Fruit fly (Drosophila melanogaster) whole organism, embryonic: ENCODE measurements around the gene SmydA-2.

ENCODE experiments used
- Awh ChIP-seq: fragments of 200-800 bp; sonication (Bioruptor generic); IDR thresholded peaks from 2 replicates; pipeline ENCODE4, ENCODE4 v1.3.6; 2022; ENCODE audit warnings: missing biosample characterization, missing genetic modification characterization
- B-H2 ChIP-seq: fragments of 200-800 bp; sonication (Bioruptor generic); optimal IDR thresholded peaks from 2 replicates; lab custom pipeline; 2018; ENCODE audit warnings: missing biosample characterization, mild to moderate bottlenecking, missing genetic modification characterization
- Bteb2 ChIP-seq: fragments of 200-800 bp; sonication (Bioruptor generic); optimal IDR thresholded peaks from 2 replicates; lab custom pipeline; 2016; ENCODE audit warnings: missing biosample characterization, missing genetic modification characterization
- CG10321 ChIP-seq: fragments of 200-800 bp; sonication (Bioruptor generic); IDR thresholded peaks from 2 replicates; pipeline ENCODE4 v1.3.6; 2022; ENCODE audit warnings: missing biosample characterization, missing genetic modification characterization
- CG10543 ChIP-seq: fragments of 200-800 bp; sonication (Bioruptor generic); optimal IDR thresholded peaks from 3 replicates; lab custom pipeline; 2017; ENCODE audit warnings: missing biosample characterization, mild to moderate bottlenecking, missing genetic modification characterization, moderate library complexity
- CG11247 ChIP-seq: fragments of 200-800 bp; sonication (Bioruptor generic); IDR thresholded peaks from 2 replicates; pipeline ENCODE4 v1.3.6; 2022; ENCODE audit warnings: missing biosample characterization, missing genetic modification characterization
- CG11695 ChIP-seq: fragments of 200-800 bp; sonication (Bioruptor generic); IDR thresholded peaks from 3 replicates; pipeline ENCODE4 v1.3.6; 2022; ENCODE audit warnings: missing biosample characterization, missing genetic modification characterization
- CG12104 ChIP-seq: fragments of 200-800 bp; sonication (Bioruptor generic); optimal IDR thresholded peaks from 3 replicates; lab custom pipeline; 2016; ENCODE audit warnings: missing biosample characterization, missing genetic modification characterization
- CG12769 ChIP-seq: fragments of 200-800 bp; sonication (Bioruptor generic); optimal IDR thresholded peaks from 2 replicates; lab custom pipeline; 2019; ENCODE audit warnings: missing biosample characterization, mild to moderate bottlenecking, missing genetic modification characterization, moderate library complexity
- CG13894 ChIP-seq: fragments of 200-800 bp; sonication (Bioruptor generic); optimal IDR thresholded peaks from 3 replicates; lab custom pipeline; 2018; ENCODE audit warnings: missing biosample characterization, mild to moderate bottlenecking, missing genetic modification characterization, moderate library complexity
- CG14860 ChIP-seq: fragments of 200-800 bp; sonication (Bioruptor generic); IDR thresholded peaks from 3 replicates; pipeline ENCODE4 v1.3.6; 2022; ENCODE audit warnings: missing biosample characterization, missing genetic modification characterization; ENCODE audit not compliant: partially characterized antibody
- CG1529 ChIP-seq: fragments of 200-800 bp; sonication (Bioruptor generic); optimal IDR thresholded peaks from 3 replicates; lab custom pipeline; 2018; ENCODE audit warnings: missing biosample characterization, missing genetic modification characterization
- CG2199 ChIP-seq: fragments of 200-800 bp; sonication (Bioruptor generic); IDR thresholded peaks from 3 replicates; pipeline ENCODE4 v1.3.6; 2022; ENCODE audit warnings: missing biosample characterization, missing genetic modification characterization
- CG30403 ChIP-seq: fragments of 200-800 bp; sonication (Bioruptor generic); optimal IDR thresholded peaks from 3 replicates; lab custom pipeline; 2016; ENCODE audit warnings: missing biosample characterization, missing genetic modification characterization
- CG32767 ChIP-seq: fragments of 200-800 bp; sonication (Bioruptor generic); IDR thresholded peaks from 2 replicates; pipeline ENCODE4 v1.3.6; 2022; ENCODE audit warnings: missing biosample characterization, missing genetic modification characterization
- CG34422 ChIP-seq: fragments of 200-800 bp; sonication (Bioruptor generic); IDR thresholded peaks from 3 replicates; pipeline ENCODE4 v1.3.6; 2022; ENCODE audit warnings: missing biosample characterization, missing genetic modification characterization
- CG4360 ChIP-seq: fragments of 200-800 bp; sonication (Bioruptor generic); IDR thresholded peaks from 2 replicates; pipeline ENCODE4 v1.3.6; 2022; ENCODE audit warnings: missing biosample characterization, missing genetic modification characterization
- CG6654 ChIP-seq: fragments of 200-800 bp; sonication (Bioruptor generic); optimal IDR thresholded peaks from 2 replicates; lab custom pipeline; 2017; ENCODE audit warnings: missing biosample characterization, mild to moderate bottlenecking, missing genetic modification characterization
- CG8924 ChIP-seq: fragments of 200-800 bp; optimal IDR thresholded peaks from 3 replicates; lab custom pipeline; 2019; ENCODE audit warnings: missing biosample characterization, mild to moderate bottlenecking, missing genetic modification characterization, moderate library complexity
- E2f2 ChIP-seq: fragments of 200-800 bp; sonication (Bioruptor generic); IDR thresholded peaks from 2 replicates; pipeline ENCODE4 v1.3.6; 2022; ENCODE audit warnings: missing biosample characterization, missing genetic modification characterization
- Hr78 ChIP-seq, 2 experiments: fragments of 200-800 bp in 1 of 2; fragments of >200 bp in 1 of 2; sonication (Bioruptor generic) in 1 of 2; optimal IDR thresholded peaks; 2 replicates each; lab custom pipeline; 2017 to 2019; ENCODE audit warnings: missing biosample characterization in 2 of 2, missing genetic modification characterization in 2 of 2, mild to moderate bottlenecking in 1 of 2, moderate library complexity in 1 of 2
- Med ChIP-seq: fragments of 200-800 bp; sonication (Bioruptor generic); peaks from one replicate; lab custom pipeline; 2016; ENCODE audit warnings: missing biosample characterization, missing genetic modification characterization, mild to moderate bottlenecking, inconsistent platforms, moderate library complexity
- Mes4 ChIP-seq: fragments of 200-800 bp; sonication (Bioruptor generic); optimal IDR thresholded peaks from 2 replicates; lab custom pipeline; 2016; ENCODE audit warnings: missing biosample characterization, missing genetic modification characterization
- Oli ChIP-seq: fragments of 200-800 bp; sonication (Bioruptor generic); optimal IDR thresholded peaks from 2 replicates; lab custom pipeline; 2018; ENCODE audit warnings: missing biosample characterization, mild to moderate bottlenecking, missing genetic modification characterization, moderate library complexity
- Pdp1 ChIP-seq, 2 experiments: fragments of 200-800 bp; sonication (Bioruptor generic); optimal IDR thresholded peaks; 3 replicates each; lab custom pipeline; 2016; ENCODE audit warnings: missing biosample characterization in 2 of 2, missing genetic modification characterization in 2 of 2, mild to moderate bottlenecking in 1 of 2, moderate library complexity in 1 of 2
- Rfx ChIP-seq: fragments of 200-800 bp; sonication (Bioruptor generic); IDR thresholded peaks from 2 replicates; pipeline ENCODE4 v1.3.6; 2022; ENCODE audit warnings: missing biosample characterization, missing genetic modification characterization
- Sin3A ChIP-seq: fragments of >200 bp; optimal IDR thresholded peaks from 2 replicates; lab custom pipeline; 2018
- abd-A ChIP-seq: fragments of 200-800 bp; sonication (Bioruptor generic); optimal IDR thresholded peaks from 3 replicates; lab custom pipeline; 2019; ENCODE audit warnings: missing biosample characterization, mild to moderate bottlenecking, missing genetic modification characterization, moderate library complexity
- aop ChIP-seq: fragments of 200-800 bp; sonication (Bioruptor generic); IDR thresholded peaks from 2 replicates; pipeline ENCODE4 v1.3.6; 2022; ENCODE audit warnings: missing biosample characterization, missing genetic modification characterization
- ap ChIP-seq: fragments of 200-800 bp; sonication (Bioruptor generic); IDR thresholded peaks from 2 replicates; pipeline ENCODE4 v1.3.6; 2022; ENCODE audit warnings: missing biosample characterization, missing genetic modification characterization
- bbx ChIP-seq: fragments of 200-800 bp; sonication (Bioruptor generic); IDR thresholded peaks from 2 replicates; pipeline ENCODE4 v1.3.6; 2022; ENCODE audit warnings: missing biosample characterization, missing genetic modification characterization; ENCODE audit not compliant: partially characterized antibody
- bsh ChIP-seq, 2 experiments: fragments of 200-800 bp; sonication (Bioruptor generic); optimal IDR thresholded peaks; 2 replicates each; lab custom pipeline; 2017 to 2018; ENCODE audit warnings: mild to moderate bottlenecking in 2 of 2, missing biosample characterization in 2 of 2, missing genetic modification characterization in 2 of 2, moderate library complexity in 1 of 2
- chinmo ChIP-seq: fragments of 200-800 bp; sonication (Bioruptor generic); IDR thresholded peaks from 4 replicates; pipeline ENCODE4 v1.3.6; 2022; ENCODE audit warnings: missing biosample characterization, missing genetic modification characterization; ENCODE audit not compliant: partially characterized antibody
- ci ChIP-seq: fragments of 200-800 bp; sonication (Bioruptor generic); IDR thresholded peaks from 3 replicates; pipeline ENCODE4 v1.3.6; 2022; ENCODE audit warnings: missing biosample characterization, missing genetic modification characterization
- crol ChIP-seq: fragments of 200-800 bp; sonication (Bioruptor generic); IDR thresholded peaks from 2 replicates; pipeline ENCODE4 v1.3.6; 2022; ENCODE audit warnings: missing biosample characterization, missing genetic modification characterization
- grn ChIP-seq: fragments of 200-800 bp; sonication (Bioruptor generic); optimal IDR thresholded peaks from 3 replicates; lab custom pipeline; 2017; ENCODE audit warnings: missing biosample characterization, missing genetic modification characterization
- gro ChIP-seq: fragments of 200-800 bp; sonication (Bioruptor generic); optimal IDR thresholded peaks from 2 replicates; lab custom pipeline; 2016; ENCODE audit warnings: missing biosample characterization, missing genetic modification characterization
- gsb-n ChIP-seq: fragments of 200-800 bp; sonication (Bioruptor generic); optimal IDR thresholded peaks from 3 replicates; lab custom pipeline; 2018; ENCODE audit warnings: missing biosample characterization, mild to moderate bottlenecking, missing genetic modification characterization
- oc ChIP-seq: fragments of 200-800 bp; sonication (Bioruptor generic); optimal IDR thresholded peaks from 2 replicates; lab custom pipeline; 2018; ENCODE audit warnings: missing biosample characterization, mild to moderate bottlenecking, missing genetic modification characterization, moderate library complexity
- prd ChIP-seq, 3 experiments: fragments of >200 bp in 2 of 3; fragments of 200-800 bp in 1 of 3; sonication (Bioruptor generic) in 1 of 3; optimal IDR thresholded peaks in 2 of 3; IDR thresholded peaks in 1 of 3; 2 replicates in 2 of 3; 3 replicates in 1 of 3; pipeline versions ENCODE4 v1.3.6 to Lab custom; 2017 to 2022; ENCODE audit warnings: missing biosample characterization in 1 of 3, missing genetic modification characterization in 1 of 3
- ro ChIP-seq: fragments of 200-800 bp; sonication (Bioruptor generic); IDR thresholded peaks from 2 replicates; pipeline ENCODE4 v1.3.6; 2022; ENCODE audit warnings: missing biosample characterization, missing genetic modification characterization
- sd ChIP-seq: fragments of 200-800 bp; sonication (Bioruptor generic); optimal IDR thresholded peaks from 3 replicates; lab custom pipeline; 2018; ENCODE audit warnings: missing biosample characterization, mild to moderate bottlenecking, missing genetic modification characterization, moderate library complexity
- sens ChIP-seq: fragments of 200-800 bp; sonication (Bioruptor generic); peaks from one replicate; lab custom pipeline; 2016; ENCODE audit warnings: missing biosample characterization, missing genetic modification characterization
- seq ChIP-seq: fragments of 200-800 bp; sonication (Bioruptor generic); IDR thresholded peaks from 2 replicates; pipeline ENCODE4 v1.3.6; 2022; ENCODE audit warnings: missing biosample characterization, missing genetic modification characterization
- slbo ChIP-seq: fragments of 200-800 bp; sonication (Bioruptor generic); IDR thresholded peaks from 2 replicates; pipeline ENCODE4 v1.3.6; 2022; ENCODE audit warnings: missing biosample characterization, missing genetic modification characterization
- so ChIP-seq: fragments of 200-800 bp; sonication (Bioruptor generic); IDR thresholded peaks from 3 replicates; pipeline ENCODE4 v1.3.6; 2022; ENCODE audit warnings: missing biosample characterization, missing genetic modification characterization
- sqz ChIP-seq: fragments of 200-800 bp; sonication (Bioruptor generic); optimal IDR thresholded peaks from 3 replicates; lab custom pipeline; 2018; ENCODE audit warnings: missing biosample characterization, mild to moderate bottlenecking, missing genetic modification characterization
- wek ChIP-seq: fragments of 200-800 bp; sonication (Bioruptor generic); optimal IDR thresholded peaks from 3 replicates; lab custom pipeline; 2018; ENCODE audit warnings: missing biosample characterization, mild to moderate bottlenecking, missing genetic modification characterization, moderate library complexity

Gene SmydA-2

dm6 chr3L:19014090-19014489, 11.0 kb upstream of the SmydA-2 start:
- TF ChIP-seq Pdp1 (GFP tag; optimal IDR thresholded peaks at IDR 0.05; lab: Kevin White, UChicago) (peak in 1 of 2 experiments; percentile 23), Rfx (GFP tag; lab: Robert Waterston, UW) (0 out of 2 replicates have a peak, but pooled peaks have one; percentile 34), chinmo (GFP tag; lab: Robert Waterston, UW) (peak; percentile 60; the same call in 1 of the 4 replicates), CG13894 (peak; percentile 40), sqz (GFP tag; lab: Kevin White, UChicago) (peak; percentile 22), slbo (GFP tag; lab: Robert Waterston, UW) (no peak), CG4360 (peak; percentile 71), Med (peak; percentile 73), gro (GFP tag; lab: Kevin White, UChicago) (peak; percentile 41), B-H2 (peak; percentile 4), E2f2 (GFP tag; lab: Robert Waterston, UW) (no peak), Mes4 (GFP tag; lab: Kevin White, UChicago) (no peak), CG12769 (tag; lab: Kevin White, UChicago) (peak; percentile 44), CG12104 (GFP tag; lab: Kevin White, UChicago) (no peak), sd (tag; lab: Kevin White, UChicago) (peak; percentile 86)

dm6 chr3L:19013086-19013752, 10.2 kb upstream of the SmydA-2 start:
- no peak for TF ChIP-seq CG1529 (GFP tag; lab: Kevin White, UChicago)
- TF ChIP-seq CG8924 (tag; lab: Kevin White, UChicago) = no peak
- TF ChIP-seq abd-A = peak; percentile 84
- TF ChIP-seq so = no peak
- no peak for TF ChIP-seq prd (optimal IDR thresholded peaks at IDR 0.05; lab: Kevin White, UChicago)
- TF ChIP-seq prd (GFP tag; IDR thresholded peaks at IDR 0.05; lab: Robert Waterston, UW) = 0 out of 3 replicates have a peak, but pooled peaks have one; percentile 10
- no peak for TF ChIP-seq ap
- no peak for TF ChIP-seq CG14860
- peak; percentile 72 for TF ChIP-seq sens
- TF ChIP-seq ci = 0 out of 3 replicates have a peak, but pooled peaks have one; percentile 11
- TF ChIP-seq wek (GFP tag; lab: Kevin White, UChicago) = no peak
- no peak for TF ChIP-seq CG32767 (GFP tag; lab: Robert Waterston, UW)
- TF ChIP-seq crol (GFP tag; lab: Robert Waterston, UW) = peak; percentile 29; the same call in 1 of the 2 replicates
- TF ChIP-seq Awh (GFP tag; lab: Robert Waterston, UW) = peak; percentile 95
- TF ChIP-seq bsh (GFP tag; optimal IDR thresholded peaks at IDR 0.05; lab: Kevin White, UChicago) = no peak
- 0 out of 2 replicates have a peak, but pooled peaks have one; percentile 6 for TF ChIP-seq CG11247 (GFP tag; lab: Robert Waterston, UW)
- TF ChIP-seq Bteb2 = no peak
- TF ChIP-seq seq (GFP tag; lab: Robert Waterston, UW) = no peak
- no peak for TF ChIP-seq CG34422 (GFP tag; lab: Robert Waterston, UW)
- no peak for TF ChIP-seq bbx
- TF ChIP-seq CG30403 = no peak
- TF ChIP-seq CG2199 (GFP tag; lab: Robert Waterston, UW) = 0 out of 3 replicates have a peak, but pooled peaks have one; percentile 67
- TF ChIP-seq CG11695 (GFP tag; lab: Robert Waterston, UW) = no peak
- peak; percentile 21 for TF ChIP-seq gsb-n (tag; lab: Kevin White, UChicago)
- peak; percentile 43 for TF ChIP-seq Med
- peak; percentile 77 for TF ChIP-seq oc
- TF ChIP-seq CG6654 (GFP tag; lab: Kevin White, UChicago) = no peak
- no peak for TF ChIP-seq aop (GFP tag; lab: Robert Waterston, UW)
- no peak for TF ChIP-seq Oli
- TF ChIP-seq CG10543 = peak; percentile 66
- no peak for TF ChIP-seq CG10321
- TF ChIP-seq Hr78 (GFP tag; optimal IDR thresholded peaks at IDR 0.05; lab: Kevin White, UChicago) = peak in 1 of 2 experiments; percentile 72
- TF ChIP-seq ro (GFP tag; lab: Robert Waterston, UW) = no peak
- TF ChIP-seq chinmo (GFP tag; lab: Robert Waterston, UW) = peak; percentile 78; the same call in 1 of the 4 replicates
- TF ChIP-seq grn (GFP tag; lab: Kevin White, UChicago) = peak; percentile 66
- TF ChIP-seq Sin3A = no peak
